Worm (Caenorhabditis elegans) whole organism, early embryonic: ENCODE data around the gene str-206.

Source experiments
- B0310.2 ChIP-seq: sonication (generic microtip); optimal IDR thresholded peaks from 2 replicates; lab custom pipeline; 2016; ENCODE audit warnings: mild to moderate bottlenecking, missing genetic modification characterization, missing compliant biosample characterization
- ama-1 ChIP-seq: fragments of 150-350 bp; optimal IDR thresholded peaks from 2 replicates; lab custom pipeline; 2014
- ets-7 ChIP-seq: sonication (generic microtip); optimal IDR thresholded peaks from 2 replicates; lab custom pipeline; 2016; ENCODE audit warnings: missing genotype, missing genetic modification characterization, missing compliant biosample characterization
- hmg-4 ChIP-seq: fragments of 200-800 bp; sonication (Bioruptor generic); optimal IDR thresholded peaks from 2 replicates; lab custom pipeline; 2018; ENCODE audit warnings: mild to moderate bottlenecking, missing genetic modification characterization, missing compliant biosample characterization
- hnd-1 ChIP-seq: sonication (generic microtip); optimal IDR thresholded peaks from 2 replicates; lab custom pipeline; 2016; ENCODE audit warnings: missing genetic modification characterization, missing compliant biosample characterization
- pes-1 ChIP-seq: fragments of 200-800 bp; sonication (Bioruptor generic); IDR thresholded peaks from 2 replicates; pipeline ENCODE4 v1.3.6; 2022; ENCODE audit warnings: missing genetic modification reagents, missing genetic modification characterization, missing compliant biosample characterization
- sea-1 ChIP-seq: fragments of 200-800 bp; sonication (Bioruptor generic); conservative IDR thresholded peaks from 2 replicates; pipeline ENCODE4 v1.3.6; 2022; ENCODE audit warnings: missing genetic modification characterization, missing compliant biosample characterization
- tbx-37 ChIP-seq: fragments of 200-800 bp; sonication (Bioruptor generic); conservative IDR thresholded peaks from 2 replicates; pipeline ENCODE4 v1.3.6; 2022; ENCODE audit warnings: missing genetic modification reagents, missing genetic modification characterization, missing compliant biosample characterization

- TF ChIP-seq tbx-37 (GFP tag; lab: Robert Waterston, UW) = no peak
- no peak for TF ChIP-seq pes-1
- no peak for TF ChIP-seq ama-1 (lab: Kevin White, UChicago)
- TF ChIP-seq B0310.2 (tag; lab: Kevin White, UChicago) = no peak
- no peak for TF ChIP-seq ets-7 (tag; lab: Kevin White, UChicago)
- no peak for TF ChIP-seq hnd-1 (tag; lab: Kevin White, UChicago)
- TF ChIP-seq hmg-4 (GFP tag; lab: Kevin White, UChicago) = no peak
- no peak for TF ChIP-seq sea-1 (GFP tag; lab: Robert Waterston, UW)
These were observed 4.7 kb upstream of the str-206 start for ce11 chrV:6213216-6213735.
